Worm (Caenorhabditis elegans) whole organism, early embryonic: ENCODE data around the gene K04C2.3.

Source experiments
- ama-1 ChIP-seq: fragments of 150-350 bp; optimal IDR thresholded peaks from 2 replicates; lab custom pipeline; 2014
- ceh-36 ChIP-seq: sonication (generic microtip); optimal IDR thresholded peaks from 2 replicates; lab custom pipeline; 2016; ENCODE audit warnings: missing genetic modification characterization, inconsistent platforms, missing compliant biosample characterization
- hmg-4 ChIP-seq: fragments of 200-800 bp; sonication (Bioruptor generic); optimal IDR thresholded peaks from 2 replicates; lab custom pipeline; 2018; ENCODE audit warnings: mild to moderate bottlenecking, missing genetic modification characterization, missing compliant biosample characterization
- tbx-37 ChIP-seq: fragments of 200-800 bp; sonication (Bioruptor generic); conservative IDR thresholded peaks from 2 replicates; pipeline ENCODE4 v1.3.6; 2022; ENCODE audit warnings: missing genetic modification reagents, missing genetic modification characterization, missing compliant biosample characterization

- TF ChIP-seq hmg-4 (no peak), tbx-37 (GFP tag; lab: Robert Waterston, UW) (no peak), ama-1 (lab: Kevin White, UChicago) (no peak), ceh-36 (tag; lab: Kevin White, UChicago) (no peak)
These were observed 7.9 kb downstream of the K04C2.3 start, which contains the start of gene K04C2.7 for ce11 chrIII:6880797-6881196.
